Worm (Caenorhabditis elegans) whole organism, young adult: ENCODE data around the gene gsto-3.

Experiments used
- F49E8.2 ChIP-seq: sonication (generic microtip); optimal IDR thresholded peaks from 3 replicates; lab custom pipeline; 2017; ENCODE audit warnings: missing genetic modification characterization, mild to moderate bottlenecking, missing compliant biosample characterization, antibody characterized with exemption, moderate library complexity; ENCODE audit not compliant: insufficient read depth
- K12H6.12 ChIP-seq: fragments of 200-800 bp; sonication (Bioruptor generic); optimal IDR thresholded peaks from 2 replicates; lab custom pipeline; 2018; ENCODE audit warnings: mild to moderate bottlenecking, missing genetic modification characterization, missing compliant biosample characterization
- athp-1 ChIP-seq: sonication (generic microtip); optimal IDR thresholded peaks from 2 replicates; lab custom pipeline; 2017; ENCODE audit warnings: mild to moderate bottlenecking, missing genetic modification characterization, missing compliant biosample characterization
- attf-6 ChIP-seq: fragments of 200-800 bp; sonication (Bioruptor generic); IDR thresholded peaks from 2 replicates; pipeline ENCODE4 v1.3.6; 2022; ENCODE audit warnings: missing genetic modification reagents, missing genetic modification characterization, missing compliant biosample characterization
- dpl-1 ChIP-seq: fragments of 150-350 bp; optimal IDR thresholded peaks from 2 replicates; lab custom pipeline; 2014; ENCODE audit warnings: missing biosample characterization, missing genetic modification reagents, missing genetic modification characterization
- hsf-1 ChIP-seq: fragments of 200-800 bp; sonication (Bioruptor generic); IDR thresholded peaks from 2 replicates; pipeline ENCODE4 v1.3.6; 2022; ENCODE audit warnings: missing genetic modification reagents, missing genetic modification characterization, missing compliant biosample characterization
- lin-40 ChIP-seq: sonication (generic microtip); optimal IDR thresholded peaks from 2 replicates; lab custom pipeline; 2016; ENCODE audit warnings: missing genetic modification characterization, mild to moderate bottlenecking, missing compliant biosample characterization, missing genotype, missing genetic modification reagents
- mes-4 ChIP-seq: sonication (generic microtip); optimal IDR thresholded peaks from 2 replicates; lab custom pipeline; 2016; ENCODE audit warnings: missing genotype, missing genetic modification characterization, missing compliant biosample characterization
- nhr-179 ChIP-seq: sonication (generic microtip); optimal IDR thresholded peaks from 2 replicates; lab custom pipeline; 2016; ENCODE audit warnings: mild to moderate bottlenecking, missing genetic modification characterization, missing compliant biosample characterization
- pha-4 ChIP-seq: fragments of 150-350 bp; sonication (generic microtip); optimal IDR thresholded peaks from 2 replicates; lab custom pipeline; 2014; ENCODE audit warnings: missing biosample characterization, missing genetic modification reagents, missing genetic modification characterization
- unc-62 ChIP-seq: fragments of 150-350 bp; optimal IDR thresholded peaks from 2 replicates; lab custom pipeline; 2014; ENCODE audit warnings: missing biosample characterization, missing genetic modification reagents, missing genetic modification characterization
- ztf-25 ChIP-seq: fragments of 200-800 bp; sonication (Bioruptor generic); IDR thresholded peaks from 2 replicates; pipeline ENCODE4 v1.3.6; 2022; ENCODE audit warnings: missing genetic modification reagents, missing genetic modification characterization, missing compliant biosample characterization
- ztf-6 ChIP-seq: fragments of 200-800 bp; sonication (Bioruptor generic); IDR thresholded peaks from 2 replicates; pipeline ENCODE4 v1.3.6; 2022; ENCODE audit warnings: missing genetic modification reagents, missing genetic modification characterization, missing compliant biosample characterization

DNA sequence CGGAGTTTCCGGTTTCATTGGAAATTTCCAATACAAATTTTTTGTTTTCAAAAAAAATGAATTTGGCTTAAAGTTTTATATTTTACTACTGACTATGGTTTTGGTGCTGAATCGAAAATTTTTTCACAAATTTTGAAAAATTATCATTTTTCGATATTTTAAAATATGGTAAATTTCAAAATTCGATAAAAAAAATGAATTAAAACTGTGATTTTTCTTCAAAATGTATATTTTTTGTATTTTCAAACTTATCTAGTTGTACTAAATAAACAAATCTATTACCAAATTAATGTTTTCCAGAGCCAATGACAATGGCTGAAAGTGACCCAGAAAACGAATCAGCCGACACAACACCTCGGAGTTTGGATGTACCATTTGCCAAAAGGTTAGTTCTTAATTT is 15.4 kb downstream of the gsto-3 start, which contains the start of gene pll-1:
- TF ChIP-seq unc-62, result no peak
- no peak for TF ChIP-seq K12H6.12 (tag; lab: Kevin White, UChicago)
- no peak for TF ChIP-seq hsf-1 (GFP tag; lab: Robert Waterston, UW)
- no peak for TF ChIP-seq F49E8.2 (tag; lab: Kevin White, UChicago)
- no peak for TF ChIP-seq ztf-6 (GFP tag; lab: Robert Waterston, UW)
- TF ChIP-seq dpl-1, result no peak
- no peak for TF ChIP-seq ztf-25 (GFP tag; lab: Robert Waterston, UW)
- no peak for TF ChIP-seq attf-6 (GFP tag; lab: Robert Waterston, UW)
- TF ChIP-seq mes-4 (tag; lab: Kevin White, UChicago), result no peak
- no peak for TF ChIP-seq nhr-179
- TF ChIP-seq pha-4 (tag; lab: Kevin White, UChicago), result no peak
- no peak for TF ChIP-seq athp-1 (tag; lab: Kevin White, UChicago)
- no peak for TF ChIP-seq lin-40 (tag; lab: Kevin White, UChicago)
